Worm (Caenorhabditis elegans) whole organism, young adult: ENCODE data around the gene nhr-41.

ENCODE experiments used
- Y53G8AR.9 ChIP-seq: fragments of 200-800 bp; sonication (Bioruptor generic); conservative IDR thresholded peaks from 2 replicates; pipeline ENCODE4 v1.3.6; 2022; ENCODE audit warnings: missing genetic modification reagents, missing genetic modification characterization, missing compliant biosample characterization
- ama-1 ChIP-seq, 3 experiments: fragments of 150-350 bp in 1 of 3; sonication (generic microtip) in 2 of 3; optimal IDR thresholded peaks; 2 replicates each; lab custom pipeline; 2014 to 2018; ENCODE audit warnings: missing biosample characterization in 2 of 3, missing genetic modification characterization in 2 of 3, missing genetic modification reagents in 2 of 3
- attf-6 ChIP-seq: fragments of 200-800 bp; sonication (Bioruptor generic); IDR thresholded peaks from 2 replicates; pipeline ENCODE4 v1.3.6; 2022; ENCODE audit warnings: missing genetic modification reagents, missing genetic modification characterization, missing compliant biosample characterization
- ceh-58 ChIP-seq: fragments of 200-800 bp; sonication (Bioruptor generic); IDR thresholded peaks from 2 replicates; pipeline ENCODE4 v1.3.6; 2022; ENCODE audit warnings: missing genetic modification characterization, missing compliant biosample characterization
- dpff-1 ChIP-seq: sonication (generic microtip); optimal IDR thresholded peaks from 2 replicates; lab custom pipeline; 2017; ENCODE audit warnings: mild to moderate bottlenecking, missing genetic modification characterization, missing compliant biosample characterization
- dpl-1 ChIP-seq: fragments of 150-350 bp; optimal IDR thresholded peaks from 2 replicates; lab custom pipeline; 2014; ENCODE audit warnings: missing biosample characterization, missing genetic modification reagents, missing genetic modification characterization
- hmg-1.2 ChIP-seq: fragments of 200-800 bp; sonication (Bioruptor generic); IDR thresholded peaks from 2 replicates; pipeline ENCODE4 v1.3.6; 2022; ENCODE audit warnings: missing genetic modification reagents, missing genetic modification characterization, missing compliant biosample characterization
- lag-1 ChIP-seq: fragments of 200-800 bp; sonication (Bioruptor generic); IDR thresholded peaks from 2 replicates; pipeline ENCODE4 v1.3.6; 2022; ENCODE audit warnings: missing genetic modification reagents, missing genetic modification characterization, missing compliant biosample characterization
- nhr-80 ChIP-seq: sonication (generic microtip); optimal IDR thresholded peaks from 2 replicates; lab custom pipeline; 2016; ENCODE audit warnings: missing genetic modification characterization, missing compliant biosample characterization
- unc-62 ChIP-seq: fragments of 150-350 bp; optimal IDR thresholded peaks from 2 replicates; lab custom pipeline; 2014; ENCODE audit warnings: missing biosample characterization, missing genetic modification reagents, missing genetic modification characterization

DNA sequence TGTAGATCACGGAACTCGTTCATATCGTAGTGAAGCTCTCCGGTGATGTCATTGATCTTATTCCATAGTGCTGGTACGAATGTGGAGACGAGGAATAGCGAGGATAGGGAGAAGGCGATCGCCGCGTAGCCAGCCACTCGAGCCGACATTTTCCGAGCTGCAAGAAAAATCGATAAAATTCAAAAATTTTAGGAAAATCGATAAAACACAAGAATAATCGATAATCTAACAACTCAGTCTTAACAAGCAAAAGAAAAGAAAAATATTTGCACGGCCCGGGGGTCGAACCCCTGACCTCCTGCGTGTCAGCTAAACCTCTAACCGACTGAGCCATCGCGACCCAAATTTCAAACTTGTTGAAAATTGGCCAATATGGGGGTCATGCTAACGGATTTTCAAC lies 30.9 kb upstream of the nhr-41 start, which contains the start of gene col-104:
- no peak for TF ChIP-seq ceh-58
- TF ChIP-seq dpff-1: no peak
- TF ChIP-seq dpl-1 (GFP tag; lab: Kevin White, UChicago): no peak
- no peak for TF ChIP-seq ama-1 (optimal IDR thresholded peaks at IDR 0.05; lab: Kevin White, UChicago)
- no peak for TF ChIP-seq ama-1 (GFP tag; optimal IDR thresholded peaks at IDR 0.05; lab: Kevin White, UChicago)
- TF ChIP-seq attf-6 (GFP tag; lab: Robert Waterston, UW): no peak
- no peak for TF ChIP-seq unc-62 (GFP tag; lab: Kevin White, UChicago)
- TF ChIP-seq hmg-1.2: no peak
- TF ChIP-seq lag-1: no peak
- no peak for TF ChIP-seq Y53G8AR.9
- no peak for TF ChIP-seq nhr-80 (tag; lab: Kevin White, UChicago)
